Worm (Caenorhabditis elegans) whole organism, midembryonic: ENCODE data around the gene daam-1.
A peak's percentile ranks its signal among the peaks of the same experiment; 100 is the strongest.

Experiments
- T22C8.4 ChIP-seq: fragments of 200-800 bp; sonication (Bioruptor generic); IDR thresholded peaks from 2 replicates; pipeline ENCODE4 v1.3.6; 2022; ENCODE audit warnings: missing genetic modification characterization, missing compliant biosample characterization
- cog-1 ChIP-seq: sonication (generic microtip); optimal IDR thresholded peaks from 2 replicates; lab custom pipeline; 2016; ENCODE audit warnings: missing genetic modification characterization, missing compliant biosample characterization
- flt-1 ChIP-seq: fragments of 200-800 bp; sonication (Bioruptor generic); IDR thresholded peaks from 2 replicates; pipeline ENCODE4 v1.3.6; 2022; ENCODE audit warnings: missing genetic modification characterization, missing compliant biosample characterization
- klf-2 ChIP-seq: fragments of 200-800 bp; sonication (Bioruptor generic); conservative IDR thresholded peaks from 2 replicates; pipeline ENCODE4 v1.3.6; 2022; ENCODE audit warnings: missing genetic modification reagents, missing genetic modification characterization, missing compliant biosample characterization
- med-1 ChIP-seq: sonication (generic microtip); optimal IDR thresholded peaks from 2 replicates; lab custom pipeline; 2017; ENCODE audit warnings: missing genetic modification characterization, mild to moderate bottlenecking, missing compliant biosample characterization, antibody characterized with exemption, missing genetic modification reagents; ENCODE audit not compliant: insufficient read depth
- ref-1 ChIP-seq: fragments of 200-800 bp; sonication (Bioruptor generic); conservative IDR thresholded peaks from 2 replicates; pipeline ENCODE4 v1.3.6; 2022; ENCODE audit warnings: missing genetic modification reagents, missing genetic modification characterization, missing compliant biosample characterization
- tab-1 ChIP-seq: fragments of 200-800 bp; sonication (Bioruptor generic); IDR thresholded peaks from 2 replicates; pipeline ENCODE4 v1.3.6; 2022; ENCODE audit warnings: missing genetic modification characterization, missing compliant biosample characterization
- ztf-23 ChIP-seq: fragments of 200-800 bp; sonication (Bioruptor generic); IDR thresholded peaks from 2 replicates; pipeline ENCODE4 v1.3.6; 2022; ENCODE audit warnings: missing genetic modification reagents, missing genetic modification characterization, missing compliant biosample characterization
- ztf-29 ChIP-seq: fragments of 200-800 bp; sonication (Bioruptor generic); IDR thresholded peaks from 2 replicates; pipeline ENCODE4 v1.3.6; 2022; ENCODE audit warnings: missing genetic modification reagents, missing genetic modification characterization, missing compliant biosample characterization

daam-1 gene

ce11 chrV:83732-84131 lies at the start of gene daam-1:
Gene daam-1 (minus strand): TSS chrV:83832.
- no peak for TF ChIP-seq ref-1 (GFP tag; lab: Robert Waterston, UW)
- TF ChIP-seq ztf-23: no peak
- TF ChIP-seq cog-1 (tag; lab: Kevin White, UChicago): no peak
- no peak for TF ChIP-seq flt-1 (GFP tag; lab: Robert Waterston, UW)
- no peak for TF ChIP-seq ztf-29
- no peak for TF ChIP-seq klf-2 (GFP tag; lab: Robert Waterston, UW)
- TF ChIP-seq med-1 (GFP tag; lab: Kevin White, UChicago): no peak
- TF ChIP-seq tab-1 (GFP tag; lab: Robert Waterston, UW): no peak
- TF ChIP-seq T22C8.4 (GFP tag; lab: Robert Waterston, UW): no peak

ce11 chrV:130186-130585 lies 46.6 kb upstream of the daam-1 start:
- no peak for TF ChIP-seq cog-1 (tag; lab: Kevin White, UChicago)
- TF ChIP-seq ztf-29: no peak
- TF ChIP-seq flt-1 (GFP tag; lab: Robert Waterston, UW): no peak
- no peak for TF ChIP-seq tab-1 (GFP tag; lab: Robert Waterston, UW)
- no peak for TF ChIP-seq klf-2 (GFP tag; lab: Robert Waterston, UW)
- TF ChIP-seq med-1 (GFP tag; lab: Kevin White, UChicago): no peak
- no peak for TF ChIP-seq ref-1 (GFP tag; lab: Robert Waterston, UW)
- no peak for TF ChIP-seq ztf-23
- TF ChIP-seq T22C8.4 (GFP tag; lab: Robert Waterston, UW): no peak

- no peak for TF ChIP-seq ref-1 (GFP tag; lab: Robert Waterston, UW)
- TF ChIP-seq ztf-23: no peak
- TF ChIP-seq med-1 (GFP tag; lab: Kevin White, UChicago): no peak
- TF ChIP-seq ztf-29: no peak
- peak; percentile 33; the same call in 1 of the 2 replicates for TF ChIP-seq flt-1 (GFP tag; lab: Robert Waterston, UW)
- TF ChIP-seq cog-1 (tag; lab: Kevin White, UChicago): no peak
- no peak for TF ChIP-seq tab-1 (GFP tag; lab: Robert Waterston, UW)
- no peak for TF ChIP-seq T22C8.4 (GFP tag; lab: Robert Waterston, UW)
Observed at ce11 chrV:127882-128281, 44.2 kb upstream of the daam-1 start, which contains the start of the genes W03F9.2 and sftb-2. Gene W03F9.2 (minus strand): TSS chrV:128034. Gene sftb-2 (plus strand): TSS chrV:128237.

- TF ChIP-seq ref-1 (GFP tag; lab: Robert Waterston, UW) (no peak), cog-1 (tag; lab: Kevin White, UChicago) (peak; percentile 1), ztf-29 (no peak)
Observed at ce11 chrV:126610-127009, 43.0 kb upstream of the daam-1 start, which contains the start of gene W03F9.1. Gene W03F9.1 (minus strand): TSS chrV:126718.

ce11 chrV:123915-124314 lies 40.3 kb upstream of the daam-1 start:
- TF ChIP-seq ref-1 (GFP tag; lab: Robert Waterston, UW): no peak
- TF ChIP-seq ztf-29: no peak
- TF ChIP-seq cog-1 (tag; lab: Kevin White, UChicago): no peak
- TF ChIP-seq tab-1 (GFP tag; lab: Robert Waterston, UW): no peak
- no peak for TF ChIP-seq flt-1 (GFP tag; lab: Robert Waterston, UW)

- TF ChIP-seq ztf-23 (no peak), tab-1 (GFP tag; lab: Robert Waterston, UW) (no peak), ztf-29 (no peak), ref-1 (GFP tag; lab: Robert Waterston, UW) (no peak), cog-1 (tag; lab: Kevin White, UChicago) (no peak), flt-1 (GFP tag; lab: Robert Waterston, UW) (no peak), med-1 (GFP tag; lab: Kevin White, UChicago) (no peak)
Observed at ce11 chrV:123513-123912, 39.9 kb upstream of the daam-1 start.

- TF ChIP-seq T22C8.4 (GFP tag; lab: Robert Waterston, UW): no peak
- no peak for TF ChIP-seq tab-1 (GFP tag; lab: Robert Waterston, UW)
- no peak for TF ChIP-seq med-1 (GFP tag; lab: Kevin White, UChicago)
- no peak for TF ChIP-seq ztf-23
- no peak for TF ChIP-seq klf-2 (GFP tag; lab: Robert Waterston, UW)
- TF ChIP-seq flt-1 (GFP tag; lab: Robert Waterston, UW): no peak
- TF ChIP-seq ztf-29: no peak
- TF ChIP-seq cog-1 (tag; lab: Kevin White, UChicago): no peak
- TF ChIP-seq ref-1 (GFP tag; lab: Robert Waterston, UW): no peak
Observed at ce11 chrV:122750-123149, 39.1 kb upstream of the daam-1 start, which contains the start of gene cgp-1. Gene cgp-1 (minus strand): TSS chrV:122789.

ce11 chrV:122249-122648 lies 38.6 kb upstream of the daam-1 start:
- TF ChIP-seq ztf-29: no peak
- no peak for TF ChIP-seq ref-1 (GFP tag; lab: Robert Waterston, UW)
- no peak for TF ChIP-seq med-1 (GFP tag; lab: Kevin White, UChicago)
- TF ChIP-seq T22C8.4 (GFP tag; lab: Robert Waterston, UW): no peak
- no peak for TF ChIP-seq cog-1 (tag; lab: Kevin White, UChicago)
- no peak for TF ChIP-seq flt-1 (GFP tag; lab: Robert Waterston, UW)
- TF ChIP-seq klf-2 (GFP tag; lab: Robert Waterston, UW): no peak
- TF ChIP-seq ztf-23: no peak
- no peak for TF ChIP-seq tab-1 (GFP tag; lab: Robert Waterston, UW)

- TF ChIP-seq ztf-23 (no peak), T22C8.4 (GFP tag; lab: Robert Waterston, UW) (no peak), klf-2 (GFP tag; lab: Robert Waterston, UW) (no peak), flt-1 (GFP tag; lab: Robert Waterston, UW) (no peak), med-1 (GFP tag; lab: Kevin White, UChicago) (no peak), ztf-29 (no peak), tab-1 (GFP tag; lab: Robert Waterston, UW) (no peak), ref-1 (GFP tag; lab: Robert Waterston, UW) (no peak), cog-1 (tag; lab: Kevin White, UChicago) (no peak)
Observed at ce11 chrV:117312-117711, 33.7 kb upstream of the daam-1 start.

ce11 chrV:116243-116642 lies 32.6 kb upstream of the daam-1 start:
- TF ChIP-seq flt-1 (GFP tag; lab: Robert Waterston, UW): no peak
- TF ChIP-seq ztf-23: no peak
- TF ChIP-seq T22C8.4 (GFP tag; lab: Robert Waterston, UW): no peak
- TF ChIP-seq ref-1 (GFP tag; lab: Robert Waterston, UW): no peak
- no peak for TF ChIP-seq med-1 (GFP tag; lab: Kevin White, UChicago)
- TF ChIP-seq cog-1 (tag; lab: Kevin White, UChicago): no peak
- TF ChIP-seq klf-2 (GFP tag; lab: Robert Waterston, UW): no peak
- no peak for TF ChIP-seq tab-1 (GFP tag; lab: Robert Waterston, UW)
- no peak for TF ChIP-seq ztf-29
